Fruit fly (Drosophila melanogaster): ENCODE data around the gene Odj.

The Odj gene

dm6 chr3R:17798211-17798737 lies 10.7 kb downstream of the Odj start, which contains the start of gene CG7379 (continued):
- TF ChIP-seq en (GFP tag; optimal IDR thresholded peaks at IDR 0.05) (peak; percentile 5), CG34422 (GFP tag; IDR thresholded peaks at IDR 0.05) (peak; percentile 78; the same call in 1 of the 3 replicates), tup (GFP tag; optimal IDR thresholded peaks at IDR 0.05) (peak; percentile 86), pfk (GFP tag; optimal IDR thresholded peaks at IDR 0.05) (peak; percentile 51), CG7786 (GFP tag; optimal IDR thresholded peaks at IDR 0.05) (peak; percentile 86), CG12104 (GFP tag; optimal IDR thresholded peaks at IDR 0.05) (peak; percentile 77), CG16813 (GFP tag; IDR thresholded peaks at IDR 0.05; ENCODE audit: partially characterized antibody) (no peak), ssp (GFP tag; IDR thresholded peaks at IDR 0.05) (peak; percentile 80), bab2 (GFP tag; optimal IDR thresholded peaks at IDR 0.05) (peak; percentile 88), chn (GFP tag; optimal IDR thresholded peaks at IDR 0.05) (peak; percentile 78), pho (GFP tag; optimal IDR thresholded peaks at IDR 0.05) (peak; percentile 88), nom (GFP tag; optimal IDR thresholded peaks at IDR 0.05) (peak; percentile 79), fd102C (GFP tag; optimal IDR thresholded peaks at IDR 0.05) (peak; percentile 62), eyg (GFP tag; optimal IDR thresholded peaks at IDR 0.05) (peak; percentile 71), vfl (GFP tag; optimal IDR thresholded peaks at IDR 0.05) (peak; percentile 91), Dek (tag; optimal IDR thresholded peaks at IDR 0.05) (peak; percentile 40), crp (GFP tag; optimal IDR thresholded peaks at IDR 0.05) (peak in 1 of 2 experiments; percentile 76), Stat92E (GFP tag; optimal IDR thresholded peaks at IDR 0.05) (no peak), Med (GFP tag) (peak; percentile 97), Oaz (GFP tag; IDR thresholded peaks at IDR 0.05) (no peak), lab (GFP tag; optimal IDR thresholded peaks at IDR 0.05) (peak; percentile 94), CG1602 (GFP tag; optimal IDR thresholded peaks at IDR 0.05) (peak; percentile 77), D (optimal IDR thresholded peaks at IDR 0.05) (no peak), D (GFP tag; optimal IDR thresholded peaks at IDR 0.05) (peak; percentile 72), Dbx (GFP tag; IDR thresholded peaks at IDR 0.05) (peak; percentile 93), ewg (GFP tag; optimal IDR thresholded peaks at IDR 0.05) (peak; percentile 70), B-H1 (GFP tag; IDR thresholded peaks at IDR 0.05) (no peak), Dfd (GFP tag; optimal IDR thresholded peaks at IDR 0.05) (no peak), ftz-f1 (GFP tag; optimal IDR thresholded peaks at IDR 0.05) (peak; percentile 66), CG4730 (GFP tag; IDR thresholded peaks at IDR 0.05) (peak; percentile 62), Lim3 (GFP tag; IDR thresholded peaks at IDR 0.05) (no peak; the same call in 1 of the 2 replicates), CG17186 (GFP tag; optimal IDR thresholded peaks at IDR 0.05) (peak; percentile 61), TFAM (GFP tag; optimal IDR thresholded peaks at IDR 0.05) (no peak), Rfx (GFP tag; IDR thresholded peaks at IDR 0.05) (peak; percentile 95), CG12236 (GFP tag; optimal IDR thresholded peaks at IDR 0.05) (peak; percentile 14), CG17361 (GFP tag; IDR thresholded peaks at IDR 0.05) (peak; percentile 86), caup (GFP tag; optimal IDR thresholded peaks at IDR 0.05; ENCODE audit: severe bottlenecking) (peak; percentile 93), bsh (GFP tag; optimal IDR thresholded peaks at IDR 0.05) (peak; percentile 43 to 60), Hsf (GFP tag; optimal IDR thresholded peaks at IDR 0.05) (peak; percentile 88), CG11093 (GFP tag; IDR thresholded peaks at IDR 0.05) (peak; percentile 49; the same call in 1 of the 3 replicates), Fer1 (GFP tag; optimal IDR thresholded peaks at IDR 0.05) (peak; percentile 80), Fer2 (tag; optimal IDR thresholded peaks at IDR 0.05) (peak; percentile 57), otp (GFP tag; IDR thresholded peaks at IDR 0.05) (0 out of 3 replicates have a peak, but pooled peaks have one; percentile 42), Mes4 (GFP tag; optimal IDR thresholded peaks at IDR 0.05) (peak; percentile 16), CG2199 (GFP tag; IDR thresholded peaks at IDR 0.05) (peak; percentile 62; the same call in 1 of the 3 replicates), CG9932 (GFP tag; IDR thresholded peaks at IDR 0.05) (peak; percentile 97), dysf (GFP tag; IDR thresholded peaks at IDR 0.05) (peak; percentile 81), nau (GFP tag; optimal IDR thresholded peaks at IDR 0.05) (no peak), CG31224 (GFP tag; IDR thresholded peaks at IDR 0.05) (peak; percentile 67), al (GFP tag; IDR thresholded peaks at IDR 0.05) (peak; percentile 71)
